Fruit fly (Drosophila melanogaster) whole organism, embryonic: ENCODE data around the gene Twdlalpha.

Experiments used
- Aef1 ChIP-seq: fragments of 200-800 bp; sonication (Bioruptor generic); IDR thresholded peaks from 3 replicates; pipeline ENCODE4 v1.3.6; 2022; ENCODE audit warnings: missing biosample characterization, missing genetic modification characterization
- CG10654 ChIP-seq: fragments of 200-800 bp; sonication (Bioruptor generic); optimal IDR thresholded peaks from 2 replicates; lab custom pipeline; 2016; ENCODE audit warnings: missing biosample characterization, missing genetic modification characterization
- CG11247 ChIP-seq: fragments of 200-800 bp; sonication (Bioruptor generic); IDR thresholded peaks from 2 replicates; pipeline ENCODE4 v1.3.6; 2022; ENCODE audit warnings: missing biosample characterization, missing genetic modification characterization
- CG11560 ChIP-seq: fragments of 200-800 bp; sonication (Bioruptor generic); IDR thresholded peaks from 3 replicates; pipeline ENCODE4 v1.3.6; 2022; ENCODE audit warnings: missing biosample characterization, missing genetic modification characterization
- CG11696 ChIP-seq: fragments of 200-800 bp; sonication (Bioruptor generic); IDR thresholded peaks from 2 replicates; pipeline ENCODE4 v1.3.6; 2022; ENCODE audit warnings: missing biosample characterization, missing genetic modification characterization
- CG11723 ChIP-seq: fragments of 200-800 bp; sonication (Bioruptor generic); optimal IDR thresholded peaks from 2 replicates; lab custom pipeline; 2017; ENCODE audit warnings: missing biosample characterization, mild to moderate bottlenecking, missing genetic modification characterization
- CG12155 ChIP-seq: fragments of 200-800 bp; sonication (Bioruptor generic); optimal IDR thresholded peaks from 3 replicates; lab custom pipeline; 2016; ENCODE audit warnings: missing biosample characterization, missing genetic modification characterization
- CG12391 ChIP-seq: fragments of 200-800 bp; sonication (Bioruptor generic); optimal IDR thresholded peaks from 3 replicates; lab custom pipeline; 2018; ENCODE audit warnings: missing biosample characterization, mild to moderate bottlenecking, missing genetic modification characterization, moderate library complexity
- CG14441 ChIP-seq: fragments of 200-800 bp; sonication (Bioruptor generic); IDR thresholded peaks from 2 replicates; pipeline ENCODE4 v1.3.6; 2022; ENCODE audit warnings: missing biosample characterization, missing genetic modification characterization
- CG14710 ChIP-seq: fragments of 200-800 bp; sonication (Bioruptor generic); optimal IDR thresholded peaks from 3 replicates; lab custom pipeline; 2019; ENCODE audit warnings: missing biosample characterization, mild to moderate bottlenecking, missing genetic modification characterization, moderate library complexity
- CG15696 ChIP-seq: fragments of 200-800 bp; sonication (Bioruptor generic); optimal IDR thresholded peaks from 2 replicates; lab custom pipeline; 2019; ENCODE audit warnings: missing biosample characterization, mild to moderate bottlenecking, missing genetic modification characterization, moderate library complexity
- CG17568 ChIP-seq: fragments of 200-800 bp; sonication (Bioruptor generic); optimal IDR thresholded peaks from 2 replicates; lab custom pipeline; 2018; ENCODE audit warnings: missing biosample characterization, mild to moderate bottlenecking, missing genetic modification characterization, moderate library complexity
- CG17802 ChIP-seq: fragments of 200-800 bp; sonication (Bioruptor generic); optimal IDR thresholded peaks from 2 replicates; lab custom pipeline; 2018; ENCODE audit warnings: missing biosample characterization, mild to moderate bottlenecking, missing genetic modification characterization, moderate library complexity
- CG18476 ChIP-seq: fragments of 200-800 bp; sonication (Bioruptor generic); optimal IDR thresholded peaks from 2 replicates; lab custom pipeline; 2016; ENCODE audit warnings: missing biosample characterization, mild to moderate bottlenecking, missing genetic modification characterization
- CG2199 ChIP-seq: fragments of 200-800 bp; sonication (Bioruptor generic); IDR thresholded peaks from 3 replicates; pipeline ENCODE4 v1.3.6; 2022; ENCODE audit warnings: missing biosample characterization, missing genetic modification characterization
- CG30431 ChIP-seq: fragments of 200-800 bp; sonication (Bioruptor generic); optimal IDR thresholded peaks from 2 replicates; lab custom pipeline; 2017; ENCODE audit warnings: missing biosample characterization, missing genetic modification characterization
- CG3281 ChIP-seq: fragments of 200-800 bp; sonication (Bioruptor generic); optimal IDR thresholded peaks from 3 replicates; lab custom pipeline; 2017; ENCODE audit warnings: missing biosample characterization, mild to moderate bottlenecking, missing genetic modification characterization
- CG34422 ChIP-seq: fragments of 200-800 bp; sonication (Bioruptor generic); IDR thresholded peaks from 3 replicates; pipeline ENCODE4 v1.3.6; 2022; ENCODE audit warnings: missing biosample characterization, missing genetic modification characterization
- CG3838 ChIP-seq: fragments of 200-800 bp; sonication (Bioruptor generic); optimal IDR thresholded peaks from 3 replicates; lab custom pipeline; 2016; ENCODE audit warnings: missing biosample characterization, missing genetic modification characterization
- CG4360 ChIP-seq: fragments of 200-800 bp; sonication (Bioruptor generic); IDR thresholded peaks from 2 replicates; pipeline ENCODE4 v1.3.6; 2022; ENCODE audit warnings: missing biosample characterization, missing genetic modification characterization
- CG4424 ChIP-seq: fragments of 200-800 bp; sonication (Bioruptor generic); optimal IDR thresholded peaks from 3 replicates; lab custom pipeline; 2016; ENCODE audit warnings: missing biosample characterization, missing genetic modification characterization
- CG4707 ChIP-seq: fragments of 200-800 bp; sonication (Bioruptor generic); optimal IDR thresholded peaks from 2 replicates; lab custom pipeline; 2018; ENCODE audit warnings: missing biosample characterization, mild to moderate bottlenecking, missing genetic modification characterization, moderate library complexity
- CG6272 ChIP-seq: fragments of 200-800 bp; sonication (Bioruptor generic); IDR thresholded peaks from 2 replicates; pipeline ENCODE4 v1.3.6; 2022; ENCODE audit warnings: missing biosample characterization, missing genetic modification characterization
- CG6791 ChIP-seq: fragments of 200-800 bp; sonication (Bioruptor generic); IDR thresholded peaks from 3 replicates; pipeline ENCODE4 v1.3.6; 2022; ENCODE audit warnings: missing biosample characterization, missing genetic modification characterization; ENCODE audit not compliant: partially characterized antibody
- CG6813 ChIP-seq: fragments of 200-800 bp; sonication (Bioruptor generic); optimal IDR thresholded peaks from 2 replicates; lab custom pipeline; 2017; ENCODE audit warnings: missing biosample characterization, missing genetic modification characterization, mild to moderate bottlenecking, moderate library complexity, missing genetic modification reagents
- CG8281 ChIP-seq: fragments of 200-800 bp; sonication (Bioruptor generic); optimal IDR thresholded peaks from 2 replicates; lab custom pipeline; 2018; ENCODE audit warnings: missing biosample characterization, mild to moderate bottlenecking, missing genetic modification characterization, moderate library complexity
- CG9215 ChIP-seq: fragments of 200-800 bp; sonication (Bioruptor generic); IDR thresholded peaks from 2 replicates; pipeline ENCODE4 v1.3.6; 2022; ENCODE audit warnings: missing biosample characterization, missing genetic modification characterization
- CG9932 ChIP-seq: fragments of 200-800 bp; sonication (Bioruptor generic); IDR thresholded peaks from 2 replicates; pipeline ENCODE4 v1.3.6; 2022; ENCODE audit warnings: missing biosample characterization, missing genetic modification characterization
- CTCF ChIP-seq: fragments of 200-800 bp; sonication (Bioruptor generic); optimal IDR thresholded peaks from 2 replicates; lab custom pipeline; 2017; ENCODE audit warnings: missing biosample characterization, mild to moderate bottlenecking, missing genetic modification characterization, moderate library complexity
- Dref ChIP-seq: fragments of 200-800 bp; sonication (Bioruptor generic); IDR thresholded peaks from 2 replicates; pipeline ENCODE4 v1.3.6; 2022; ENCODE audit warnings: missing biosample characterization, missing genetic modification characterization
- E2f2 ChIP-seq: fragments of 200-800 bp; sonication (Bioruptor generic); IDR thresholded peaks from 2 replicates; pipeline ENCODE4 v1.3.6; 2022; ENCODE audit warnings: missing biosample characterization, missing genetic modification characterization
- Fer1 ChIP-seq: fragments of 200-800 bp; sonication (Bioruptor generic); optimal IDR thresholded peaks from 2 replicates; lab custom pipeline; 2017; ENCODE audit warnings: missing biosample characterization, mild to moderate bottlenecking, missing genetic modification characterization
- HHEX ChIP-seq: fragments of 200-800 bp; sonication (Bioruptor generic); optimal IDR thresholded peaks from 3 replicates; lab custom pipeline; 2017; ENCODE audit warnings: missing biosample characterization, mild to moderate bottlenecking, missing genetic modification characterization, missing genetic modification reagents
- Hmx ChIP-seq: fragments of 200-800 bp; sonication (Bioruptor generic); optimal IDR thresholded peaks from 2 replicates; lab custom pipeline; 2016; ENCODE audit warnings: missing biosample characterization, missing genetic modification characterization
- Lpt ChIP-seq: fragments of >200 bp; optimal IDR thresholded peaks from 2 replicates; lab custom pipeline; 2018; ENCODE audit warnings: missing biosample characterization, missing genetic modification characterization
- MESR4 ChIP-seq: fragments of 200-800 bp; sonication (Bioruptor generic); optimal IDR thresholded peaks from 2 replicates; lab custom pipeline; 2018; ENCODE audit warnings: missing biosample characterization, mild to moderate bottlenecking, missing genetic modification characterization, moderate library complexity
- Mrtf ChIP-seq: fragments of 200-800 bp; sonication (Bioruptor generic); IDR thresholded peaks from 3 replicates; pipeline ENCODE4 v1.3.6; 2022; ENCODE audit warnings: missing biosample characterization, missing genetic modification characterization
- Rx ChIP-seq: fragments of 200-800 bp; sonication (Bioruptor generic); IDR thresholded peaks from 2 replicates; pipeline ENCODE4 v1.3.6; 2022; ENCODE audit warnings: missing biosample characterization, missing genetic modification characterization
- Stat92E ChIP-seq, 3 experiments: fragments of >200 bp in 2 of 3; fragments of 200-800 bp in 1 of 3; sonication (Bioruptor generic) in 1 of 3; optimal IDR thresholded peaks; 2 replicates each; lab custom pipeline; 2017 to 2019; ENCODE audit warnings: missing biosample characterization in 3 of 3, missing genetic modification characterization in 3 of 3, mild to moderate bottlenecking in 1 of 3, moderate library complexity in 1 of 3
- Taf1 ChIP-seq: fragments of 200-800 bp; sonication (Bioruptor generic); IDR thresholded peaks from 2 replicates; pipeline ENCODE4 v1.3.6; 2022; ENCODE audit warnings: missing biosample characterization, missing genetic modification characterization
- amos ChIP-seq: fragments of 200-800 bp; sonication (Bioruptor generic); IDR thresholded peaks from 2 replicates; pipeline ENCODE4 v1.3.6; 2022; ENCODE audit warnings: missing biosample characterization, missing genetic modification characterization; ENCODE audit not compliant: partially characterized antibody
- bab2 ChIP-seq: fragments of 200-800 bp; sonication (Bioruptor generic); optimal IDR thresholded peaks from 2 replicates; lab custom pipeline; 2016; ENCODE audit warnings: missing biosample characterization, missing genetic modification characterization
- bcd ChIP-seq: fragments of 200-800 bp; sonication (Bioruptor generic); optimal IDR thresholded peaks from 2 replicates; lab custom pipeline; 2017; ENCODE audit warnings: missing biosample characterization, mild to moderate bottlenecking, missing genetic modification characterization
- bsh ChIP-seq, 2 experiments: fragments of 200-800 bp; sonication (Bioruptor generic); optimal IDR thresholded peaks; 2 replicates each; lab custom pipeline; 2017 to 2018; ENCODE audit warnings: mild to moderate bottlenecking in 2 of 2, missing biosample characterization in 2 of 2, missing genetic modification characterization in 2 of 2, moderate library complexity in 1 of 2
- chn ChIP-seq: fragments of 200-800 bp; sonication (Bioruptor generic); optimal IDR thresholded peaks from 2 replicates; lab custom pipeline; 2016; ENCODE audit warnings: missing biosample characterization, missing genetic modification characterization
- crc ChIP-seq: fragments of 200-800 bp; sonication (Bioruptor generic); optimal IDR thresholded peaks from 2 replicates; lab custom pipeline; 2016; ENCODE audit warnings: missing biosample characterization, missing genetic modification characterization
- inv ChIP-seq: fragments of 200-800 bp; sonication (Bioruptor generic); IDR thresholded peaks from 2 replicates; pipeline ENCODE4 v1.3.6; 2022; ENCODE audit warnings: missing biosample characterization, missing genetic modification characterization; ENCODE audit not compliant: partially characterized antibody
- kay ChIP-seq: fragments of 200-800 bp; sonication (Bioruptor generic); optimal IDR thresholded peaks from 2 replicates; lab custom pipeline; 2016; ENCODE audit warnings: missing biosample characterization, missing genetic modification characterization
- otp ChIP-seq: fragments of 200-800 bp; sonication (Bioruptor generic); IDR thresholded peaks from 3 replicates; pipeline ENCODE4, ENCODE4 v1.3.6; 2022; ENCODE audit warnings: missing biosample characterization, missing genetic modification characterization
- phol ChIP-seq: fragments of 200-800 bp; sonication (Bioruptor generic); optimal IDR thresholded peaks from 3 replicates; lab custom pipeline; 2018; ENCODE audit warnings: missing biosample characterization, mild to moderate bottlenecking, missing genetic modification characterization, moderate library complexity
- psq ChIP-seq: fragments of 200-800 bp; sonication (Bioruptor generic); optimal IDR thresholded peaks from 2 replicates; lab custom pipeline; 2017; ENCODE audit warnings: missing biosample characterization, missing genetic modification characterization
- vnd ChIP-seq: fragments of 200-800 bp; sonication (Bioruptor generic); IDR thresholded peaks from 3 replicates; pipeline ENCODE4 v1.3.6; 2022; ENCODE audit warnings: missing biosample characterization, missing genetic modification characterization; ENCODE audit not compliant: partially characterized antibody

The Twdlalpha gene

DNA sequence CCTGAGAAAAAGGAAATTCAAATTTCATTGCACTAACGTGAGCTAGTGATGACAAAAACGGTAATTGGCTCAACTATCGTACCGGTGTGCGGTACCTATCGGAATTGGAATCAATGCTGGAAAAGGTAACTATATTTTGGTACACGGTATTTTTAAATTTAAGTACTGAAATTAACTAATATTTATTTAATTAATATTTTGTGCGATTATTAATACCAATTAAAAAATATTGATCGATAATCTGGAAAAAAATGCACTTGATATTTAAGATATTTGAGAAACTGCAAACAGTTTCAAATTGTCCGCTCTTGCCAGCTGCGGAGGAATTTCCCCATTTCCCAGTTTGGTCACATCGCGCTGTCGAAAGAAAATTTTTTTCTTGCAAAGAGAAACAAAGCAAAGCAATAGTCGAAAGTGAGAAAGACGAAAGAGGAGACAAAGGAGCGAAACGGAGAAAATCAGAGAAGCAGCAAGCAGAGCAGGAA is 44.8 kb downstream of the Twdlalpha start (continued):
- 0 out of 2 replicates have a peak, but pooled peaks have one; percentile 38 for TF ChIP-seq CG9215 (GFP tag; lab: Robert Waterston, UW)
- TF ChIP-seq Aef1 (GFP tag; lab: Robert Waterston, UW), result no peak
- TF ChIP-seq bab2 (GFP tag; lab: Kevin White, UChicago), result no peak
- no peak for TF ChIP-seq CG34422 (GFP tag; lab: Robert Waterston, UW)
- peak; percentile 51; the same call in 1 of the 2 replicates for TF ChIP-seq inv
- peak; percentile 32 for TF ChIP-seq CG12391 (tag; lab: Kevin White, UChicago)
- no peak for TF ChIP-seq vnd (GFP tag; lab: Robert Waterston, UW)
- TF ChIP-seq CTCF (GFP tag; lab: Kevin White, UChicago), result no peak
- TF ChIP-seq Taf1 (GFP tag; lab: Robert Waterston, UW), result no peak
- TF ChIP-seq psq, result no peak
- no peak for TF ChIP-seq CG3838
- peak; percentile 77 for TF ChIP-seq MESR4
- TF ChIP-seq CG11560, result no peak
- peak; percentile 25 for TF ChIP-seq CG14710 (tag; lab: Kevin White, UChicago)
- no peak for TF ChIP-seq CG18476
- TF ChIP-seq Lpt, result no peak
- no peak for TF ChIP-seq chn
- no peak for TF ChIP-seq CG11696 (GFP tag; lab: Robert Waterston, UW)
- TF ChIP-seq amos, result peak; percentile 69
- TF ChIP-seq CG14441 (GFP tag; lab: Robert Waterston, UW), result no peak
- peak; percentile 86 for TF ChIP-seq E2f2
- no peak for TF ChIP-seq Hmx (GFP tag; lab: Kevin White, UChicago)
- TF ChIP-seq bsh (GFP tag; optimal IDR thresholded peaks at IDR 0.05; lab: Kevin White, UChicago), result no peak
- no peak for TF ChIP-seq CG11247 (GFP tag; lab: Robert Waterston, UW)
- TF ChIP-seq Dref (GFP tag; lab: Robert Waterston, UW), result peak; percentile 35; the same call in 1 of the 2 replicates
- no peak for TF ChIP-seq CG8281
- no peak for TF ChIP-seq bcd (GFP tag; lab: Kevin White, UChicago)
- peak; percentile 1 for TF ChIP-seq phol (tag; lab: Kevin White, UChicago)
- no peak for TF ChIP-seq otp
- TF ChIP-seq CG6272 (GFP tag; lab: Robert Waterston, UW), result no peak
- no peak for TF ChIP-seq HHEX (GFP tag; lab: Kevin White, UChicago)
- no peak for TF ChIP-seq CG17568 (GFP tag; lab: Kevin White, UChicago)
- no peak for TF ChIP-seq CG4707 (GFP tag; lab: Kevin White, UChicago)
- TF ChIP-seq CG3281 (GFP tag; lab: Kevin White, UChicago), result no peak
- no peak for TF ChIP-seq Stat92E (GFP tag; optimal IDR thresholded peaks at IDR 0.05; lab: Kevin White, UChicago)
- TF ChIP-seq CG2199 (GFP tag; lab: Robert Waterston, UW), result no peak
- TF ChIP-seq CG9932 (GFP tag; lab: Robert Waterston, UW), result peak; percentile 62
- TF ChIP-seq Mrtf (GFP tag; lab: Robert Waterston, UW), result no peak
- TF ChIP-seq CG15696, result no peak
- no peak for TF ChIP-seq Rx
- no peak for TF ChIP-seq CG10654
- no peak for TF ChIP-seq CG30431 (GFP tag; lab: Kevin White, UChicago)
- TF ChIP-seq crc (GFP tag; lab: Kevin White, UChicago), result no peak
- TF ChIP-seq CG4360 (GFP tag; lab: Robert Waterston, UW), result no peak
- no peak for TF ChIP-seq kay (GFP tag; lab: Kevin White, UChicago)
- TF ChIP-seq Fer1 (GFP tag; lab: Kevin White, UChicago), result no peak
- no peak for TF ChIP-seq CG17802
- no peak for TF ChIP-seq CG12155 (GFP tag; lab: Kevin White, UChicago)
- no peak for TF ChIP-seq CG4424 (GFP tag; lab: Kevin White, UChicago)
- TF ChIP-seq CG11723, result no peak
- TF ChIP-seq CG6813 (GFP tag; lab: Kevin White, UChicago), result no peak
- peak; percentile 58; the same call in 2 of the 3 replicates for TF ChIP-seq CG6791 (GFP tag; lab: Robert Waterston, UW)
